Worm (Caenorhabditis elegans) whole organism, L2 larva: Measurements from ENCODE around the gene spe-44.
"Not testable (repeated sequence)": the region's sequence is repeated elsewhere in the genome, so short reads cannot be mapped to it uniquely, and the experiment has no call there.

Source experiments
- F13H6.1 ChIP-seq: sonication (generic microtip); optimal IDR thresholded peaks from 2 replicates; lab custom pipeline; 2016; ENCODE audit warnings: missing genetic modification characterization, missing compliant biosample characterization
- Y55F3AM.14 ChIP-seq: fragments of 200-800 bp; sonication (Bioruptor generic); optimal IDR thresholded peaks from 2 replicates; lab custom pipeline; 2018; ENCODE audit warnings: mild to moderate bottlenecking, missing genetic modification characterization, missing compliant biosample characterization
- aly-2 ChIP-seq: fragments of 150-350 bp; optimal IDR thresholded peaks from 2 replicates; lab custom pipeline; 2014; ENCODE audit warnings: missing biosample characterization, missing genetic modification characterization
- ceh-16 ChIP-seq: fragments of 150-350 bp; optimal IDR thresholded peaks from 2 replicates; lab custom pipeline; 2014; ENCODE audit warnings: missing biosample characterization, missing genetic modification characterization
- ceh-82 ChIP-seq: fragments of 150-350 bp; optimal IDR thresholded peaks from 2 replicates; lab custom pipeline; 2014; ENCODE audit warnings: missing biosample characterization, missing genetic modification characterization
- egl-27 ChIP-seq: sonication (generic microtip); optimal IDR thresholded peaks from 3 replicates; lab custom pipeline; 2017; ENCODE audit warnings: missing biosample characterization, missing genetic modification reagents, missing genetic modification characterization
- elt-1 ChIP-seq: fragments of 150-350 bp; optimal IDR thresholded peaks from 2 replicates; lab custom pipeline; 2014; ENCODE audit warnings: missing biosample characterization, missing genetic modification characterization
- fos-1 ChIP-seq: fragments of 150-350 bp; optimal IDR thresholded peaks from 2 replicates; lab custom pipeline; 2014; ENCODE audit warnings: missing biosample characterization, missing genetic modification characterization
- lin-13 ChIP-seq: fragments of 150-350 bp; optimal IDR thresholded peaks from 2 replicates; lab custom pipeline; 2014; ENCODE audit warnings: missing biosample characterization, missing genetic modification reagents, missing genetic modification characterization
- lin-39 ChIP-seq: fragments of 150-350 bp; optimal IDR thresholded peaks from 2 replicates; lab custom pipeline; 2014; ENCODE audit warnings: missing biosample characterization, missing genetic modification reagents, missing genetic modification characterization
- lsy-2 ChIP-seq, 2 experiments: fragments of 150-350 bp in 1 of 2; sonication (generic microtip) in 1 of 2; optimal IDR thresholded peaks; 2 replicates each; lab custom pipeline; 2014 to 2017; ENCODE audit warnings: missing biosample characterization in 2 of 2, missing genetic modification characterization in 2 of 2
- mbf-1 ChIP-seq: sonication (generic microtip); optimal IDR thresholded peaks from 2 replicates; lab custom pipeline; 2017; ENCODE audit warnings: missing biosample characterization, missing genetic modification characterization
- nhr-10 ChIP-seq: sonication (generic microtip); optimal IDR thresholded peaks from 2 replicates; lab custom pipeline; 2017; ENCODE audit warnings: missing biosample characterization, missing genetic modification characterization
- nhr-12 ChIP-seq: fragments of 150-350 bp; optimal IDR thresholded peaks from 2 replicates; lab custom pipeline; 2014; ENCODE audit warnings: missing biosample characterization, missing genetic modification characterization
- nhr-129 ChIP-seq: fragments of 150-350 bp; optimal IDR thresholded peaks from 2 replicates; lab custom pipeline; 2014; ENCODE audit warnings: missing biosample characterization, missing genetic modification characterization
- nhr-21 ChIP-seq: fragments of 150-350 bp; optimal IDR thresholded peaks from 2 replicates; lab custom pipeline; 2014; ENCODE audit warnings: missing biosample characterization, missing genetic modification characterization
- nhr-23 ChIP-seq: fragments of 150-350 bp; optimal IDR thresholded peaks from 2 replicates; lab custom pipeline; 2014; ENCODE audit warnings: missing biosample characterization, missing genetic modification reagents, missing genetic modification characterization
- nhr-25 ChIP-seq: fragments of 150-350 bp; sonication (generic microtip); optimal IDR thresholded peaks from 3 replicates; lab custom pipeline; 2014; ENCODE audit warnings: missing biosample characterization, missing genetic modification characterization
- nhr-77 ChIP-seq: fragments of 150-350 bp; optimal IDR thresholded peaks from 2 replicates; lab custom pipeline; 2014; ENCODE audit warnings: missing biosample characterization, missing genetic modification characterization
- peb-1 ChIP-seq: fragments of 150-350 bp; optimal IDR thresholded peaks from 2 replicates; lab custom pipeline; 2014; ENCODE audit warnings: missing biosample characterization, missing genetic modification characterization
- skn-1 ChIP-seq: sonication (generic microtip); optimal IDR thresholded peaks from 2 replicates; lab custom pipeline; 2017; ENCODE audit warnings: missing biosample characterization, missing genetic modification characterization
- sma-3 ChIP-seq: sonication (generic microtip); optimal IDR thresholded peaks from 2 replicates; lab custom pipeline; 2016; ENCODE audit warnings: missing genetic modification reagents, missing genetic modification characterization, missing compliant biosample characterization
- sma-9 ChIP-seq, 2 experiments: fragments of 150-350 bp in 1 of 2; sonication (generic microtip) in 1 of 2; optimal IDR thresholded peaks; 2 replicates each; lab custom pipeline; 2014 to 2016; ENCODE audit warnings: missing genetic modification characterization in 2 of 2, mild to moderate bottlenecking in 1 of 2, missing biosample characterization in 1 of 2, missing compliant biosample characterization in 1 of 2, missing genetic modification reagents in 1 of 2, moderate library complexity in 1 of 2
- unc-39 ChIP-seq: fragments of 150-350 bp; optimal IDR thresholded peaks from 2 replicates; lab custom pipeline; 2014; ENCODE audit warnings: missing biosample characterization, missing genetic modification characterization
- unc-62 ChIP-seq: fragments of 150-350 bp; optimal IDR thresholded peaks from 2 replicates; lab custom pipeline; 2014; ENCODE audit warnings: missing biosample characterization, missing genetic modification reagents, missing genetic modification characterization
- zag-1 ChIP-seq: fragments of 150-350 bp; optimal IDR thresholded peaks from 2 replicates; lab custom pipeline; 2014; ENCODE audit warnings: missing biosample characterization, missing genetic modification characterization
- ztf-11 ChIP-seq: sonication (generic microtip); optimal IDR thresholded peaks from 2 replicates; lab custom pipeline; 2017; ENCODE audit warnings: missing biosample characterization, missing genetic modification characterization
- ztf-4 ChIP-seq: fragments of 150-350 bp; optimal IDR thresholded peaks from 2 replicates; lab custom pipeline; 2014; ENCODE audit warnings: missing biosample characterization, missing genetic modification characterization

spe-44 gene

DNA sequence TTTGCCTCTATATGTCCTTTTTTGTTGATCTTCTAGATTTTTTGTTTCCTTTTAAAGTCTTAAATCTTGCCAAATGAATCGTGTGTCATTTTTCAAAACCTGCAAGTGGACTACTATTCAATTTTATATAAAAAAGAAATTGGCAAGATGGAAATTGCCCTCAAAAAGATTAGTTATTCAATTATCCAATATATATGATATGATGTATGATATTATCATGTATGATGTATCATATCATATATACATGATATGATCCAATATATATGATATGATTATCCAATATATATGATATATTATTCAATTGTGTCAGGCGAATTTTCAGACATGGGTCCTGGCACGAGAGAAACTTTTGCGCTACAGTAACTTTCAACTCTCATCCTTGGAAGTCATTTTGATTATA, 41.2 kb upstream of the spe-44 start, which contains the start of gene sru-20:
Gene sru-20, plus strand, starts transcription at position 301 of the 400 bp plus-strand sequence.
- TF ChIP-seq fos-1 (tag; lab: Kevin White, UChicago) (no peak), ztf-11 (tag; lab: Kevin White, UChicago) (no peak), ceh-16 (tag; lab: Kevin White, UChicago) (no peak)

DNA sequence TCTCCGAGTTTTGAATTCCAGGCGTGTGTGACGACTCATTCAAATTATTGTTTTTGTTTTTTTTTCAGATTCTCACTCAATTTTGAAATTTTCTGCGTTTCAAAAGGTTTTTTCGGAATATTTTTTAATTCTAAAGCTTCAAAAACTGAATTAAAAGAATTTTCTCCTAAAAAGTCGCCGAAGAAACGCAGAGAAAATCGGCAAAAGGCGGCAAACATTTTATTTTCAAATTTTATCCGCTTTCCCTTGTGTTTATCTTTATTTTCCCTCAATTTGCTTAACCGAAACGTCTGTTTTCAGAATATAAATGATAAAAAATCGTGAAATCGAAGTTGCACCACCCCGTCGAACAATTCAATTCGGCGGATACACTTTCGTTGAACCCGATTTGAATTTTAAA, 36.5 kb upstream of the spe-44 start, which contains the start of gene him-6:
Gene him-6, plus strand, starts transcription at position 301 of the 400 bp plus-strand sequence.
- TF ChIP-seq ceh-82 (tag; lab: Kevin White, UChicago): no peak
- no peak for TF ChIP-seq mbf-1 (tag; lab: Kevin White, UChicago)
- TF ChIP-seq lsy-2 (tag; optimal IDR thresholded peaks at IDR 0.05; lab: Kevin White, UChicago): no peak
- no peak for TF ChIP-seq elt-1
- TF ChIP-seq nhr-129 (tag; lab: Kevin White, UChicago): no peak
- no peak for TF ChIP-seq nhr-10 (tag; lab: Kevin White, UChicago)

DNA sequence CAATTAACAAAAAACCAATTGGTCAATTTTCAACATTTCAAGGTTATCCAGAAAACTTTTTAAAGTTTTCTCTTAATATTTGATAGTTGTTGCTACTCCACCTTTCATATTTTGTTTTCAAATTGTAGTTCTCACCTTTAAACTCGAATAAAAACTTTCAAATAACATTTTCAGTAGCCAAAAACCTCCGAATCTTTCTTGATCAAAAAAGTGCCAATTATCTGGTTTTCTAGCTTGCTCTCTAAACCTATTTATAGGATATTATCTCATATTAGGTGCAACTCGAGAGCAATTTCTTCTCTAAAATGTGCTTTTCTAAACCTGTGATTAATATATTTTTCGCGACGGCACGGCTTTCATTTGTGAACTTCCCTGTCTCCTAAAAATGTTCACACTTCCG, 33.2 kb upstream of the spe-44 start, which contains the start of gene sru-26:
Gene sru-26, plus strand, starts transcription at position 301 of the 400 bp plus-strand sequence.
- no peak for TF ChIP-seq skn-1 (tag; lab: Kevin White, UChicago)
- no peak for TF ChIP-seq nhr-25 (tag; lab: Kevin White, UChicago)
- TF ChIP-seq zag-1 (tag; lab: Kevin White, UChicago): no peak
- no peak for TF ChIP-seq aly-2
- no peak for TF ChIP-seq mbf-1 (tag; lab: Kevin White, UChicago)
- no peak for TF ChIP-seq nhr-77
- no peak for TF ChIP-seq nhr-23 (tag; lab: Kevin White, UChicago)
- no peak for TF ChIP-seq egl-27
- TF ChIP-seq lin-13 (GFP tag; lab: Kevin White, UChicago): no peak
- no peak for TF ChIP-seq lin-39 (tag; lab: Kevin White, UChicago)
- TF ChIP-seq unc-39 (tag; lab: Kevin White, UChicago): no peak
- TF ChIP-seq nhr-21 (tag; lab: Kevin White, UChicago): no peak
- TF ChIP-seq unc-62 (GFP tag; lab: Kevin White, UChicago): no peak
- no peak for TF ChIP-seq ztf-4 (tag; lab: Kevin White, UChicago)
- no peak for TF ChIP-seq F13H6.1 (tag; lab: Kevin White, UChicago)
- TF ChIP-seq nhr-12 (tag; lab: Kevin White, UChicago): no peak
- no peak for TF ChIP-seq ceh-82 (tag; lab: Kevin White, UChicago)

DNA sequence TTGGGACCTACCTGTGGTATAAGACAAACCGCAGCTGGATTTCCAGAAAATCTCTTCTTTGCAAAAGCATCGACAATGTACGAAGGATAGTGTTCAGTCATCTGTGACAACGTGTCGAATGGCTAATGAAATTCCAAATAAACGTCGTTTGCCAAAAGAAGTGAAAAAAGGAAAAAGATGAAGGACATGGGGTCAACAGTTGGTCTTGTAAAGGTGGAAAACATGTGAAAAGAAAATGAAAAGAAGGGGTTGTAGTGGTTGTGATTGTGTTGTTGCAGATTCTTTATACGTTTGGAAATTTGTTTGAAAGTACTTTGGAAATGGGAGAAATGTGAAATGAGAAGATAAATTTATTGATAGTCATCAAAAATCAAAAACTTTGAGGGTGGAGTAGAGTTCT, 30.5 kb upstream of the spe-44 start, which contains the start of gene T04A11.4:
Gene T04A11.4, minus strand, starts transcription at position 101 of the 400 bp plus-strand sequence.
- not testable (repeated sequence) for TF ChIP-seq lsy-2 (tag; optimal IDR thresholded peaks at IDR 0.05; lab: Kevin White, UChicago); Y55F3AM.14 (GFP tag; lab: Kevin White, UChicago); elt-1

DNA sequence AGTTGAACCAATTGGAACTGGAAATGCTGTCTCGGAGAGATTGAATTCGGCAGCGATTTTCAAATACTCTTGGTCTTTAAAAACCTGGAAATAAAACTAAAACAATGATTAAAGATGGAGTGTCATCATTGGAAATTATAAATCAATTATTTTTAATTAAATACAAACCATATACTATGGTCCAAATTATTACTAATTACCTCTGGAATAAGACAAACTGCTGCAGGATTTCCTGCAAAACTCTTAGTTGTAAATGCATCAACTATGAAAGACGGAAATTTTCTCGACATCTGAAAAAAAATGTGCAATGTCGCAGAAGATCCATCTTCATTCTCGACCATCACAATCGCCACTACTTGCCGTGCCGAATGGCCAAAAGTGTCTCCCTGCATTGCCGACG, 24.7 kb upstream of the spe-44 start, which contains the start of gene igdb-1:
Gene igdb-1, plus strand, starts transcription at position 301 of the 400 bp plus-strand sequence.
- TF ChIP-seq nhr-25 (tag; lab: Kevin White, UChicago); peb-1; sma-3 (GFP tag; lab: Kevin White, UChicago): not testable (repeated sequence)

DNA sequence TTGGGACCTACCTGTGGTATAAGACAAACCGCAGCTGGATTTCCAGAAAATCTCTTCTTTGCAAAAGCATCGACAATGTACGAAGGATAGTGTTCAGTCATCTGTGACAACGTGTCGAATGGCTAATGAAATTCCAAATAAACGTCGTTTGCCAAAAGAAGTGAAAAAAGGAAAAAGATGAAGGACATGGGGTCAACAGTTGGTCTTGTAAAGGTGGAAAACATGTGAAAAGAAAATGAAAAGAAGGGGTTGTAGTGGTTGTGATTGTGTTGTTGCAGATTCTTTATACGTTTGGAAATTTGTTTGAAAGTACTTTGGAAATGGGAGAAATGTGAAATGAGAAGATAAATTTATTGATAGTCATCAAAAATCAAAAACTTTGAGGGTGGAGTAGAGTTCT, 22.9 kb upstream of the spe-44 start, which contains the start of gene T04A11.1:
Gene T04A11.1, minus strand, starts transcription at position 101 of the 400 bp plus-strand sequence.
- not testable (repeated sequence) for TF ChIP-seq unc-39 (tag; lab: Kevin White, UChicago); nhr-12 (tag; lab: Kevin White, UChicago); sma-9 (GFP tag; optimal IDR thresholded peaks at IDR 0.05; lab: Kevin White, UChicago); sma-9 (tag; optimal IDR thresholded peaks at IDR 0.05; lab: Kevin White, UChicago)

DNA sequence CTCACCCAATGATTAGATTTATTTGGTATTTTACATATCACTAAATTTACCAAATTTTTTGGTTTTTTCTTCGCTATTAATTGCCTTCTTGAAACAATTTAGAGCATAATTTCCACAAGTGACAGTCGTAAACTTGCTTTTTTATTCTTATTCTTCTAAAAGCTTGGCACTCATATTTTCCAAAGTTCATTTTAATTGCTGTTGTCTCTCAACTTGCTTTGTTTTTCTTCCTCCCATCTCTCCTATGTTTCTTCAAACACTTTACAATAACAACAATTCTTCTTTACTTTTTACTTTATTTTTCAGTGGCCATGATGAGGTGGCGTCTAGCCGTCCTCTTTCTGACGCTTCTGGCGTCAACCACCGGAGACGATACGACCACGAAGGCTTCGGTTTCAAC, 14.3 kb upstream of the spe-44 start, which contains the start of gene igdb-2:
Gene igdb-2, plus strand, starts transcription at position 301 of the 400 bp plus-strand sequence.
- TF ChIP-seq ceh-82 (tag; lab: Kevin White, UChicago) (no peak), fos-1 (tag; lab: Kevin White, UChicago) (no peak), ztf-11 (tag; lab: Kevin White, UChicago) (no peak), nhr-10 (tag; lab: Kevin White, UChicago) (no peak)
- TF ChIP-seq, all 48 proteins: peak for 0
